Fruit fly (Drosophila melanogaster) whole organism, embryonic: ENCODE measurements around the gene Nasp.
A peak's percentile ranks its signal among the peaks of the same experiment; 100 is the strongest.

Experiments used
- Aef1 ChIP-seq: fragments of 200-800 bp; sonication (Bioruptor generic); IDR thresholded peaks from 3 replicates; pipeline ENCODE4 v1.3.6; 2022; ENCODE audit warnings: missing biosample characterization, missing genetic modification characterization
- Awh ChIP-seq: fragments of 200-800 bp; sonication (Bioruptor generic); IDR thresholded peaks from 2 replicates; pipeline ENCODE4, ENCODE4 v1.3.6; 2022; ENCODE audit warnings: missing biosample characterization, missing genetic modification characterization
- Bgb ChIP-seq: fragments of 200-800 bp; sonication (Bioruptor generic); IDR thresholded peaks from 2 replicates; pipeline ENCODE4 v1.3.6; 2022; ENCODE audit warnings: missing biosample characterization, missing genetic modification characterization; ENCODE audit not compliant: partially characterized antibody
- CG13424 ChIP-seq: fragments of 200-800 bp; sonication (Bioruptor generic); optimal IDR thresholded peaks from 2 replicates; lab custom pipeline; 2019; ENCODE audit warnings: missing biosample characterization, mild to moderate bottlenecking, missing genetic modification characterization, moderate library complexity
- CG15269 ChIP-seq: fragments of 200-800 bp; sonication (Bioruptor generic); optimal IDR thresholded peaks from 2 replicates; lab custom pipeline; 2018; ENCODE audit warnings: missing biosample characterization, mild to moderate bottlenecking, missing genetic modification characterization, moderate library complexity
- CG16815 ChIP-seq: fragments of 200-800 bp; sonication (Bioruptor generic); optimal IDR thresholded peaks from 3 replicates; lab custom pipeline; 2017; ENCODE audit warnings: missing biosample characterization, mild to moderate bottlenecking, missing genetic modification characterization
- CG18476 ChIP-seq: fragments of 200-800 bp; sonication (Bioruptor generic); optimal IDR thresholded peaks from 2 replicates; lab custom pipeline; 2016; ENCODE audit warnings: missing biosample characterization, mild to moderate bottlenecking, missing genetic modification characterization
- CG32532 ChIP-seq: fragments of 200-800 bp; sonication (Bioruptor generic); IDR thresholded peaks from 2 replicates; pipeline ENCODE4 v1.3.6; 2022; ENCODE audit warnings: missing biosample characterization, missing genetic modification characterization
- CG32767 ChIP-seq: fragments of 200-800 bp; sonication (Bioruptor generic); IDR thresholded peaks from 2 replicates; pipeline ENCODE4 v1.3.6; 2022; ENCODE audit warnings: missing biosample characterization, missing genetic modification characterization
- CG3838 ChIP-seq: fragments of 200-800 bp; sonication (Bioruptor generic); optimal IDR thresholded peaks from 3 replicates; lab custom pipeline; 2016; ENCODE audit warnings: missing biosample characterization, missing genetic modification characterization
- CG4617 ChIP-seq: fragments of 200-800 bp; sonication (Bioruptor generic); optimal IDR thresholded peaks from 3 replicates; lab custom pipeline; 2016; ENCODE audit warnings: missing biosample characterization, missing genetic modification characterization, borderline replicate concordance
- CG4820 ChIP-seq: fragments of 200-800 bp; sonication (Bioruptor generic); optimal IDR thresholded peaks from 3 replicates; lab custom pipeline; 2016; ENCODE audit warnings: missing biosample characterization, missing genetic modification characterization
- CG6791 ChIP-seq: fragments of 200-800 bp; sonication (Bioruptor generic); IDR thresholded peaks from 3 replicates; pipeline ENCODE4 v1.3.6; 2022; ENCODE audit warnings: missing biosample characterization, missing genetic modification characterization; ENCODE audit not compliant: partially characterized antibody
- CG7963 ChIP-seq: fragments of 200-800 bp; sonication (Bioruptor generic); IDR thresholded peaks from 3 replicates; pipeline ENCODE4 v1.3.6; 2022; ENCODE audit warnings: missing biosample characterization, missing genetic modification characterization; ENCODE audit not compliant: partially characterized antibody
- CG7987 ChIP-seq: fragments of 200-800 bp; sonication (Bioruptor generic); optimal IDR thresholded peaks from 2 replicates; lab custom pipeline; 2018; ENCODE audit warnings: missing biosample characterization, mild to moderate bottlenecking, missing genetic modification characterization, moderate library complexity
- CG9215 ChIP-seq: fragments of 200-800 bp; sonication (Bioruptor generic); IDR thresholded peaks from 2 replicates; pipeline ENCODE4 v1.3.6; 2022; ENCODE audit warnings: missing biosample characterization, missing genetic modification characterization
- CG9609 ChIP-seq: fragments of 200-800 bp; sonication (Bioruptor generic); optimal IDR thresholded peaks from 3 replicates; lab custom pipeline; 2016; ENCODE audit warnings: missing biosample characterization, missing genetic modification characterization
- CG9727 ChIP-seq: fragments of 200-800 bp; sonication (Bioruptor generic); optimal IDR thresholded peaks from 3 replicates; lab custom pipeline; 2017; ENCODE audit warnings: missing biosample characterization, mild to moderate bottlenecking, missing genetic modification characterization
- CHES-1-like ChIP-seq: fragments of 200-800 bp; sonication (Bioruptor generic); optimal IDR thresholded peaks from 2 replicates; lab custom pipeline; 2016; ENCODE audit warnings: missing biosample characterization, missing genetic modification characterization
- Chrac-16 ChIP-seq: fragments of 200-800 bp; sonication (Bioruptor generic); optimal IDR thresholded peaks from 3 replicates; lab custom pipeline; 2016; ENCODE audit warnings: missing biosample characterization, missing genetic modification characterization
- CrebB ChIP-seq: fragments of 200-800 bp; sonication (Bioruptor generic); optimal IDR thresholded peaks from 3 replicates; lab custom pipeline; 2018; ENCODE audit warnings: missing biosample characterization, mild to moderate bottlenecking, missing genetic modification characterization
- HLH54F ChIP-seq: fragments of 200-800 bp; sonication (Bioruptor generic); optimal IDR thresholded peaks from 3 replicates; lab custom pipeline; 2016; ENCODE audit warnings: missing biosample characterization, missing genetic modification characterization
- HmgD ChIP-seq: fragments of 200-800 bp; sonication (Bioruptor generic); optimal IDR thresholded peaks from 3 replicates; lab custom pipeline; 2016; ENCODE audit warnings: missing biosample characterization, missing genetic modification characterization
- Hr51 ChIP-seq, 2 experiments: fragments of 200-800 bp; sonication (Bioruptor generic); optimal IDR thresholded peaks; 2 replicates in 1 of 2; 3 replicates in 1 of 2; lab custom pipeline; 2016 to 2018; ENCODE audit warnings: missing biosample characterization in 2 of 2, missing genetic modification characterization in 2 of 2, mild to moderate bottlenecking in 1 of 2, moderate library complexity in 1 of 2
- Lhr ChIP-seq: fragments of 200-800 bp; sonication (Bioruptor generic); optimal IDR thresholded peaks from 3 replicates; lab custom pipeline; 2017; ENCODE audit warnings: mild to moderate bottlenecking, missing biosample characterization, missing genetic modification reagents, missing genetic modification characterization
- Max ChIP-seq: fragments of 200-800 bp; sonication (Bioruptor generic); optimal IDR thresholded peaks from 2 replicates; lab custom pipeline; 2016; ENCODE audit warnings: missing biosample characterization, mild to moderate bottlenecking, missing genetic modification characterization
- Med ChIP-seq: fragments of 200-800 bp; sonication (Bioruptor generic); peaks from one replicate; lab custom pipeline; 2016; ENCODE audit warnings: missing biosample characterization, missing genetic modification characterization, mild to moderate bottlenecking, inconsistent platforms, moderate library complexity
- NFAT ChIP-seq: fragments of 200-800 bp; sonication (Bioruptor generic); IDR thresholded peaks from 2 replicates; pipeline ENCODE4 v1.3.6; 2022; ENCODE audit warnings: missing biosample characterization, missing genetic modification characterization
- Sin3A ChIP-seq: fragments of >200 bp; optimal IDR thresholded peaks from 2 replicates; lab custom pipeline; 2018
- Xrp1 ChIP-seq: fragments of 200-800 bp; sonication (Bioruptor generic); IDR thresholded peaks from 2 replicates; pipeline ENCODE4 v1.3.6; 2022; ENCODE audit warnings: missing biosample characterization, missing genetic modification characterization
- abd-A ChIP-seq: fragments of 200-800 bp; sonication (Bioruptor generic); optimal IDR thresholded peaks from 3 replicates; lab custom pipeline; 2019; ENCODE audit warnings: missing biosample characterization, mild to moderate bottlenecking, missing genetic modification characterization, moderate library complexity
- ato ChIP-seq: fragments of 200-800 bp; sonication (Bioruptor generic); IDR thresholded peaks from 2 replicates; pipeline ENCODE4 v1.3.6; 2022; ENCODE audit warnings: missing biosample characterization, missing genetic modification characterization; ENCODE audit not compliant: partially characterized antibody
- btn ChIP-seq: fragments of 200-800 bp; sonication (Bioruptor generic); optimal IDR thresholded peaks from 2 replicates; lab custom pipeline; 2016; ENCODE audit warnings: missing biosample characterization, missing genetic modification characterization
- chm ChIP-seq: fragments of 200-800 bp; sonication (Bioruptor generic); IDR thresholded peaks from 2 replicates; pipeline ENCODE4 v1.3.6; 2022; ENCODE audit warnings: missing biosample characterization, missing genetic modification characterization
- dmrt99B ChIP-seq: fragments of 200-800 bp; sonication (Bioruptor generic); optimal IDR thresholded peaks from 2 replicates; lab custom pipeline; 2018; ENCODE audit warnings: missing biosample characterization, mild to moderate bottlenecking, missing genetic modification characterization, moderate library complexity
- eve ChIP-seq, 2 experiments: fragments of >200 bp; optimal IDR thresholded peaks; 2 replicates each; lab custom pipeline; 2017; ENCODE audit warnings: missing biosample characterization in 2 of 2, missing genetic modification characterization in 2 of 2
- ham ChIP-seq: fragments of 200-800 bp; sonication (Bioruptor generic); IDR thresholded peaks from 2 replicates; pipeline ENCODE4 v1.3.6; 2022; ENCODE audit warnings: missing biosample characterization, missing genetic modification characterization
- jing ChIP-seq: fragments of 200-800 bp; sonication (Bioruptor generic); optimal IDR thresholded peaks from 2 replicates; lab custom pipeline; 2018; ENCODE audit warnings: missing biosample characterization, mild to moderate bottlenecking, missing genetic modification characterization
- lbe ChIP-seq: fragments of 200-800 bp; sonication (Bioruptor generic); optimal IDR thresholded peaks from 2 replicates; lab custom pipeline; 2016; ENCODE audit warnings: missing biosample characterization, mild to moderate bottlenecking, missing genetic modification characterization
- org-1 ChIP-seq: fragments of 200-800 bp; sonication (Bioruptor generic); optimal IDR thresholded peaks from 2 replicates; lab custom pipeline; 2017; ENCODE audit warnings: missing biosample characterization, missing genetic modification characterization
- phol ChIP-seq: fragments of 200-800 bp; sonication (Bioruptor generic); optimal IDR thresholded peaks from 3 replicates; lab custom pipeline; 2018; ENCODE audit warnings: missing biosample characterization, mild to moderate bottlenecking, missing genetic modification characterization, moderate library complexity
- pita ChIP-seq: fragments of 200-800 bp; sonication (Bioruptor generic); optimal IDR thresholded peaks from 2 replicates; lab custom pipeline; 2017; ENCODE audit warnings: missing biosample characterization, mild to moderate bottlenecking, missing genetic modification characterization
- salm ChIP-seq: fragments of 200-800 bp; sonication (Bioruptor generic); optimal IDR thresholded peaks from 2 replicates; lab custom pipeline; 2018; ENCODE audit warnings: missing biosample characterization, mild to moderate bottlenecking, missing genetic modification characterization
- sens ChIP-seq: fragments of 200-800 bp; sonication (Bioruptor generic); peaks from one replicate; lab custom pipeline; 2016; ENCODE audit warnings: missing biosample characterization, missing genetic modification characterization
- sens-2 ChIP-seq: fragments of 200-800 bp; sonication (Bioruptor generic); IDR thresholded peaks from 2 replicates; pipeline ENCODE4 v1.3.6; 2022; ENCODE audit warnings: missing biosample characterization, missing genetic modification characterization
- slbo ChIP-seq: fragments of 200-800 bp; sonication (Bioruptor generic); IDR thresholded peaks from 2 replicates; pipeline ENCODE4 v1.3.6; 2022; ENCODE audit warnings: missing biosample characterization, missing genetic modification characterization
- tin ChIP-seq: fragments of 200-800 bp; sonication (Bioruptor generic); optimal IDR thresholded peaks from 3 replicates; lab custom pipeline; 2016; ENCODE audit warnings: missing biosample characterization, missing genetic modification characterization
- unc-4 ChIP-seq: fragments of 200-800 bp; sonication (Bioruptor generic); IDR thresholded peaks from 2 replicates; pipeline ENCODE4 v1.3.6; 2022; ENCODE audit warnings: missing biosample characterization, missing genetic modification characterization; ENCODE audit not compliant: partially characterized antibody
- wek ChIP-seq: fragments of 200-800 bp; sonication (Bioruptor generic); optimal IDR thresholded peaks from 3 replicates; lab custom pipeline; 2018; ENCODE audit warnings: missing biosample characterization, mild to moderate bottlenecking, missing genetic modification characterization, moderate library complexity

The Nasp gene

dm6 chr3R:8747134-8747870 is at the start of gene Nasp, which contains the start of gene CG9801 (continued):
- no peak for TF ChIP-seq CG13424 (tag; lab: Kevin White, UChicago)
- peak in 1 of 2 experiments; percentile 18 for TF ChIP-seq Hr51 (GFP tag; optimal IDR thresholded peaks at IDR 0.05; lab: Kevin White, UChicago)
- TF ChIP-seq CG32767 (GFP tag; lab: Robert Waterston, UW) = no peak
- no peak for TF ChIP-seq CG9609 (GFP tag; lab: Kevin White, UChicago)
- TF ChIP-seq NFAT (GFP tag; lab: Robert Waterston, UW) = peak; percentile 56; the same call in 1 of the 2 replicates
- TF ChIP-seq CG9215 = 0 out of 2 replicates have a peak, but pooled peaks have one; percentile 12
- peak; percentile 84 for TF ChIP-seq Bgb (GFP tag; lab: Robert Waterston, UW)
- peak; percentile 63; the same call in 1 of the 2 replicates for TF ChIP-seq ato (GFP tag; lab: Robert Waterston, UW)
- no peak for TF ChIP-seq CG4820 (GFP tag; lab: Kevin White, UChicago)
- peak; percentile 17 for TF ChIP-seq org-1 (GFP tag; lab: Kevin White, UChicago)
- peak; percentile 87 for TF ChIP-seq sens (GFP tag; lab: Kevin White, UChicago)
- peak; percentile 12 for TF ChIP-seq CG18476
- no peak for TF ChIP-seq Aef1 (GFP tag; lab: Robert Waterston, UW)
- TF ChIP-seq HLH54F (GFP tag; lab: Kevin White, UChicago) = peak; percentile 33
- TF ChIP-seq Chrac-16 (GFP tag; lab: Kevin White, UChicago) = peak; percentile 13
- TF ChIP-seq CG3838 (GFP tag; lab: Kevin White, UChicago) = peak; percentile 53
- peak; percentile 58 for TF ChIP-seq CG7987
- 0 out of 2 replicates have a peak, but pooled peaks have one; percentile 9 for TF ChIP-seq CG32532
- TF ChIP-seq CG7963 = peak; percentile 71
- TF ChIP-seq CG15269 = peak; percentile 25
- TF ChIP-seq chm = peak; percentile 74; the same call in 1 of the 2 replicates
- TF ChIP-seq Max (GFP tag; lab: Kevin White, UChicago) = no peak
- TF ChIP-seq btn (GFP tag; lab: Kevin White, UChicago) = no peak
- peak; percentile 24; the same call in 1 of the 2 replicates for TF ChIP-seq Xrp1 (GFP tag; lab: Robert Waterston, UW)
- no peak for TF ChIP-seq salm (tag; lab: Kevin White, UChicago)
- TF ChIP-seq jing (GFP tag; lab: Kevin White, UChicago) = no peak
- no peak for TF ChIP-seq ham
- peak; percentile 76 for TF ChIP-seq CG6791 (GFP tag; lab: Robert Waterston, UW)
- TF ChIP-seq tin (GFP tag; lab: Kevin White, UChicago) = no peak
- TF ChIP-seq slbo (GFP tag; lab: Robert Waterston, UW) = peak; percentile 31; the same call in 1 of the 2 replicates
- TF ChIP-seq wek = peak; percentile 16
- peak; percentile 84 for TF ChIP-seq Sin3A (lab: Kevin White, UChicago)
- TF ChIP-seq CG4617 = peak; percentile 47
- TF ChIP-seq Lhr = peak; percentile 88
- no peak for TF ChIP-seq CG16815 (GFP tag; lab: Kevin White, UChicago)
- TF ChIP-seq CrebB (tag; lab: Kevin White, UChicago) = peak; percentile 48
- TF ChIP-seq dmrt99B (tag; lab: Kevin White, UChicago) = peak; percentile 21
- no peak for TF ChIP-seq pita (GFP tag; lab: Kevin White, UChicago)
- no peak for TF ChIP-seq Awh (GFP tag; lab: Robert Waterston, UW)
- TF ChIP-seq CHES-1-like (GFP tag; lab: Kevin White, UChicago) = peak; percentile 62
- TF ChIP-seq sens-2 (GFP tag; lab: Robert Waterston, UW) = no peak
- peak; percentile 52 for TF ChIP-seq HmgD (GFP tag; lab: Kevin White, UChicago)
- peak; percentile 1 for TF ChIP-seq CG9727 (GFP tag; lab: Kevin White, UChicago)
- TF ChIP-seq phol = peak; percentile 42
- TF ChIP-seq Med (GFP tag; lab: Kevin White, UChicago) = peak; percentile 92
- TF ChIP-seq lbe (GFP tag; lab: Kevin White, UChicago) = peak; percentile 43
- TF ChIP-seq abd-A = no peak
- peak in 1 of 2 experiments; percentile 26 for TF ChIP-seq eve (GFP tag; optimal IDR thresholded peaks at IDR 0.05; lab: Kevin White, UChicago)
- peak; percentile 74 for TF ChIP-seq unc-4 (GFP tag; lab: Robert Waterston, UW)
